Worm (Caenorhabditis elegans) whole organism, L2 larva: Measurements from ENCODE around the gene ifd-1.

Experiments
- aly-2 ChIP-seq: fragments of 150-350 bp; optimal IDR thresholded peaks from 2 replicates; lab custom pipeline; 2014; ENCODE audit warnings: missing biosample characterization, missing genetic modification characterization
- elt-3 ChIP-seq: sonication (generic microtip); optimal IDR thresholded peaks from 2 replicates; lab custom pipeline; 2017; ENCODE audit warnings: missing biosample characterization, missing genetic modification characterization
- gmeb-1 ChIP-seq: fragments of 150-350 bp; optimal IDR thresholded peaks from 2 replicates; lab custom pipeline; 2014; ENCODE audit warnings: missing biosample characterization, missing genetic modification characterization
- lin-39 ChIP-seq: fragments of 150-350 bp; optimal IDR thresholded peaks from 2 replicates; lab custom pipeline; 2014; ENCODE audit warnings: missing biosample characterization, missing genetic modification reagents, missing genetic modification characterization
- nhr-23 ChIP-seq: fragments of 150-350 bp; optimal IDR thresholded peaks from 2 replicates; lab custom pipeline; 2014; ENCODE audit warnings: missing biosample characterization, missing genetic modification reagents, missing genetic modification characterization
- snpc-4 ChIP-seq: fragments of 150-350 bp; optimal IDR thresholded peaks from 2 replicates; lab custom pipeline; 2014; ENCODE audit warnings: missing biosample characterization, missing genetic modification characterization
- zag-1 ChIP-seq: fragments of 150-350 bp; optimal IDR thresholded peaks from 2 replicates; lab custom pipeline; 2014; ENCODE audit warnings: missing biosample characterization, missing genetic modification characterization

- no peak for TF ChIP-seq aly-2 (tag; lab: Kevin White, UChicago)
- no peak for TF ChIP-seq zag-1 (tag; lab: Kevin White, UChicago)
- no peak for TF ChIP-seq gmeb-1
- TF ChIP-seq snpc-4 (tag; lab: Kevin White, UChicago): no peak
- TF ChIP-seq nhr-23 (tag; lab: Kevin White, UChicago): no peak
- TF ChIP-seq lin-39 (tag; lab: Kevin White, UChicago): no peak
- no peak for TF ChIP-seq elt-3 (tag; lab: Kevin White, UChicago)
Measured at ce11 chrX:8799925-8800324, 24.3 kb downstream of the ifd-1 start.
